Comparison of ENCODE assay signal across 1 fruit fly cellular context in the genomic region with DNA sequence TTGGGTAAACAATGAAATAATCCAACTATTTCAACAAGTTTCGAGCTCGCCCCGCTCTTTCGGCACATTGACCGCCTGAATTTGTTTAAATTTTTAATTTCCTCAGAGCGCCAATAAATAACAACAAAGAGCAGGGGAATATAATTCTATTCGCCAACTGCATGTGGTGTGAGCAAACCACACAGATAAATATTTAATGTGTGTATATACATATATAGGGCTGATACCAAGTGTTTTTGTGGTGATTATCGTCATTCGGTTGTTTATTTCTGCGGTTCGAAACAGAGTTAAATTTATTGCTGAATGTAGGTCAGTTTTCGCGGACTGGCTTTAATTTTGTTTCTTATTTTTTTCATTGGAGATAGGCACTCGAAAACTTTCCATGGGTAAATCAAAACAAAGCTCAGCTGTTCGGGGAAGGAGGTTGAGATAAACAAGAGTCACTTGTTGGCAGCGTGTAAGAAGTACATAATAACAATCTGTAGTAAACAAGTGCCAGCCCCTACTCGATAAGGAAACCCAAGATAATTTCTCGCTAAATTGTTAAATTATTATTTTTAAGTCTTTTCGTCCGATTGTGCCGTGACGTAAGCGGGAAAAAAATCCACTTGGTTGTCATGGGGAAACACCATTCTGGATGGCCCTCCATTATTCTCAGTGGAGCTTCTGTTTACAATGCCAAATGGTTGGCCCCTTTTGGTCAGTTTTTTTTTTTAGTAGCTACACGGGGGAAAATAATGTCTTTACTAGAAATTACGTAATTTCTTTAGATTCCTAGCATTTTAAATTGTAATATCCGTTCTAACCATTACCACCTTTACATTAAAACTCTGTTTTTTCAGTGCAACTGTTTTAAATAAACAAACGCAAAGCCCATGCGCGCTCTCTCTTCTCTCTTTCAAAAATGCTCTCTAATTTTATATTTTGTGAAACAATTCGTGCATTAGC.
TF ChIP-seq lines count a peak whose summit lies in the region.

No protein-coding gene starts in this region.

TF ChIP-seq in whole organism, embryonic, 481 proteins besides CTCF, POLR2A, EP300 and RAD21 (continued from another document and continues in another):
- peak; percentile 41 for TF ChIP-seq CG12155 (GFP tag; optimal IDR thresholded peaks at IDR 0.05; lab: Kevin White, UChicago)
- peak; percentile 39 for TF ChIP-seq CG18011 (GFP tag; optimal IDR thresholded peaks at IDR 0.05; lab: Kevin White, UChicago)
- TF ChIP-seq CG12942 (GFP tag; optimal IDR thresholded peaks at IDR 0.05; lab: Kevin White, UChicago), result no peak
- peak; percentile 13 for TF ChIP-seq CG11723 (GFP tag; optimal IDR thresholded peaks at IDR 0.05; lab: Kevin White, UChicago)
- TF ChIP-seq Asciz (GFP tag; optimal IDR thresholded peaks at IDR 0.05; lab: Kevin White, UChicago), result peak; percentile 21
- TF ChIP-seq MTF-1 (GFP tag; optimal IDR thresholded peaks at IDR 0.05; lab: Kevin White, UChicago; ENCODE audit: borderline replicate concordance), result no peak
- peak; percentile 47 for TF ChIP-seq sd (tag; optimal IDR thresholded peaks at IDR 0.05; lab: Kevin White, UChicago)
- TF ChIP-seq BEAF-32 (GFP tag; optimal IDR thresholded peaks at IDR 0.05; lab: Kevin White, UChicago), result no peak
- peak; percentile 22 for TF ChIP-seq wek (GFP tag; optimal IDR thresholded peaks at IDR 0.05; lab: Kevin White, UChicago)
- TF ChIP-seq nom (GFP tag; optimal IDR thresholded peaks at IDR 0.05; lab: Kevin White, UChicago), result peak; percentile 33
- peak; percentile 70 for TF ChIP-seq Ada2b (GFP tag; IDR thresholded peaks at IDR 0.05; lab: Robert Waterston, UW)
- no peak for TF ChIP-seq CG4404 (GFP tag; IDR thresholded peaks at IDR 0.05; lab: Robert Waterston, UW)
- TF ChIP-seq GATAe (GFP tag; conservative IDR thresholded peaks at IDR 0.05; lab: Robert Waterston, UW), result no peak
- TF ChIP-seq bcd (GFP tag; optimal IDR thresholded peaks at IDR 0.05; lab: Kevin White, UChicago), result peak; percentile 35
- TF ChIP-seq CG11456 (GFP tag; IDR thresholded peaks at IDR 0.05; lab: Robert Waterston, UW), result peak; percentile 64; the same call in 2 of the 3 replicates
- peak; percentile 17 for TF ChIP-seq HmgZ (tag; optimal IDR thresholded peaks at IDR 0.05; lab: Kevin White, UChicago)
- peak; percentile 39 for TF ChIP-seq NC2β (GFP tag; optimal IDR thresholded peaks at IDR 0.05; lab: Kevin White, UChicago)
- TF ChIP-seq crp (GFP tag; optimal IDR thresholded peaks at IDR 0.05; lab: Kevin White, UChicago), result peak in 1 of 2 experiments; percentile 11
- peak; percentile 68 for TF ChIP-seq Drgx (GFP tag; IDR thresholded peaks at IDR 0.05; lab: Robert Waterston, UW)
- no peak for TF ChIP-seq CG34224 (GFP tag; IDR thresholded peaks at IDR 0.05; lab: Robert Waterston, UW; ENCODE audit: partially characterized antibody)
- TF ChIP-seq CG12744 (GFP tag; optimal IDR thresholded peaks at IDR 0.05; lab: Kevin White, UChicago), result peak; percentile 45
- no peak for TF ChIP-seq Usf (GFP tag; optimal IDR thresholded peaks at IDR 0.05; lab: Kevin White, UChicago)
- peak; percentile 22 for TF ChIP-seq CG2712 (tag; optimal IDR thresholded peaks at IDR 0.05; lab: Kevin White, UChicago)
- no peak for TF ChIP-seq tna (GFP tag; IDR thresholded peaks at IDR 0.05; lab: Robert Waterston, UW; ENCODE audit: partially characterized antibody)
- TF ChIP-seq sr (GFP tag; IDR thresholded peaks at IDR 0.05; lab: Robert Waterston, UW), result no peak
- 0 out of 2 replicates have a peak, but pooled peaks have one; percentile 29 for TF ChIP-seq dati (GFP tag; IDR thresholded peaks at IDR 0.05; lab: Robert Waterston, UW)
- TF ChIP-seq CG31365 (tag; optimal IDR thresholded peaks at IDR 0.05; lab: Kevin White, UChicago), result no peak
- TF ChIP-seq CG2116 (GFP tag; optimal IDR thresholded peaks at IDR 0.05; lab: Kevin White, UChicago), result peak; percentile 16
- peak; percentile 52 for TF ChIP-seq ATbp (GFP tag; optimal IDR thresholded peaks at IDR 0.05; lab: Kevin White, UChicago)
- no peak for TF ChIP-seq CG4282 (GFP tag; optimal IDR thresholded peaks at IDR 0.05; lab: Kevin White, UChicago)
- peak; percentile 56 for TF ChIP-seq CG3847 (GFP tag; IDR thresholded peaks at IDR 0.05; lab: Robert Waterston, UW)
- no peak for TF ChIP-seq CG15479 (GFP tag; optimal IDR thresholded peaks at IDR 0.05; lab: Kevin White, UChicago)
- peak; percentile 53 for TF ChIP-seq CG31441 (GFP tag; IDR thresholded peaks at IDR 0.05; lab: Robert Waterston, UW)
- TF ChIP-seq CG32772 (GFP tag; IDR thresholded peaks at IDR 0.05; lab: Robert Waterston, UW), result peak; percentile 45; the same call in 1 of the 2 replicates
- no peak for TF ChIP-seq Gsc (GFP tag; IDR thresholded peaks at IDR 0.05; lab: Robert Waterston, UW)
- peak; percentile 10 for TF ChIP-seq corto (GFP tag; optimal IDR thresholded peaks at IDR 0.05; lab: Kevin White, UChicago)
- no peak for TF ChIP-seq bigmax (GFP tag; optimal IDR thresholded peaks at IDR 0.05; lab: Kevin White, UChicago)
- TF ChIP-seq lola (GFP tag; optimal IDR thresholded peaks at IDR 0.05; lab: Kevin White, UChicago), result no peak
- peak; percentile 30 for TF ChIP-seq CG11398 (GFP tag; optimal IDR thresholded peaks at IDR 0.05; lab: Kevin White, UChicago)
- peak; percentile 61 for TF ChIP-seq CG7839 (tag; optimal IDR thresholded peaks at IDR 0.05; lab: Kevin White, UChicago)
- TF ChIP-seq CG13296 (GFP tag; optimal IDR thresholded peaks at IDR 0.05; lab: Kevin White, UChicago), result no peak
- TF ChIP-seq dpn (GFP tag; optimal IDR thresholded peaks at IDR 0.05; lab: Kevin White, UChicago), result peak; percentile 25 to 57
- no peak for TF ChIP-seq stwl (tag; optimal IDR thresholded peaks at IDR 0.05; lab: Kevin White, UChicago)
- peak; percentile 72 for TF ChIP-seq CG14441 (GFP tag; IDR thresholded peaks at IDR 0.05; lab: Robert Waterston, UW)
- TF ChIP-seq Atf6 (GFP tag; IDR thresholded peaks at IDR 0.05; lab: Robert Waterston, UW), result peak; percentile 38
- TF ChIP-seq CG6854 (GFP tag; optimal IDR thresholded peaks at IDR 0.05; lab: Kevin White, UChicago), result no peak
- 0 out of 3 replicates have a peak, but pooled peaks have one; percentile 39 for TF ChIP-seq ken (GFP tag; IDR thresholded peaks at IDR 0.05; lab: Robert Waterston, UW)
- TF ChIP-seq fru (optimal IDR thresholded peaks at IDR 0.05; lab: Kevin White, UChicago), result no peak
- TF ChIP-seq Hmx (GFP tag; optimal IDR thresholded peaks at IDR 0.05; lab: Kevin White, UChicago), result no peak
- TF ChIP-seq Oaz (GFP tag; IDR thresholded peaks at IDR 0.05; lab: Robert Waterston, UW), result peak; percentile 56
- peak; percentile 71 for TF ChIP-seq lilli (GFP tag; optimal IDR thresholded peaks at IDR 0.05; lab: Kevin White, UChicago)
- no peak for TF ChIP-seq inv (GFP tag; IDR thresholded peaks at IDR 0.05; lab: Robert Waterston, UW; ENCODE audit: partially characterized antibody)
- peak; percentile 27 for TF ChIP-seq CG3163 (GFP tag; optimal IDR thresholded peaks at IDR 0.05; lab: Kevin White, UChicago)
- peak; percentile 28 for TF ChIP-seq Max (GFP tag; optimal IDR thresholded peaks at IDR 0.05; lab: Kevin White, UChicago)
- no peak for TF ChIP-seq dan (GFP tag; IDR thresholded peaks at IDR 0.05; lab: Robert Waterston, UW)
- TF ChIP-seq emc (GFP tag; optimal IDR thresholded peaks at IDR 0.05; lab: Kevin White, UChicago), result peak; percentile 21
- no peak for TF ChIP-seq Ssrp (tag; optimal IDR thresholded peaks at IDR 0.05; lab: Kevin White, UChicago)
- TF ChIP-seq usp (GFP tag; optimal IDR thresholded peaks at IDR 0.05; lab: Kevin White, UChicago), result no peak
- TF ChIP-seq tx (GFP tag; optimal IDR thresholded peaks at IDR 0.05; lab: Kevin White, UChicago), result no peak
- TF ChIP-seq tio (GFP tag; optimal IDR thresholded peaks at IDR 0.05; lab: Kevin White, UChicago), result peak; percentile 22
- TF ChIP-seq CoRest (tag; optimal IDR thresholded peaks at IDR 0.05; lab: Kevin White, UChicago), result peak; percentile 49
- no peak for TF ChIP-seq CG10959 (GFP tag; IDR thresholded peaks at IDR 0.05; lab: Robert Waterston, UW)
- peak; percentile 56 for TF ChIP-seq H2.0 (GFP tag; IDR thresholded peaks at IDR 0.05; lab: Robert Waterston, UW)
- no peak for TF ChIP-seq p53 (GFP tag; optimal IDR thresholded peaks at IDR 0.05; lab: Kevin White, UChicago)
- no peak for TF ChIP-seq cato (GFP tag; optimal IDR thresholded peaks at IDR 0.05; lab: Kevin White, UChicago; ENCODE audit: borderline replicate concordance)
- TF ChIP-seq Neu2 (GFP tag; optimal IDR thresholded peaks at IDR 0.05; lab: Kevin White, UChicago; ENCODE audit: borderline replicate concordance), result no peak
- peak; percentile 54 for TF ChIP-seq Hand (GFP tag; optimal IDR thresholded peaks at IDR 0.05; lab: Kevin White, UChicago)
- TF ChIP-seq pfk (GFP tag; optimal IDR thresholded peaks at IDR 0.05; lab: Kevin White, UChicago), result no peak
- TF ChIP-seq abd-A (tag; optimal IDR thresholded peaks at IDR 0.05; lab: Kevin White, UChicago), result no peak
- TF ChIP-seq kah (GFP tag; optimal IDR thresholded peaks at IDR 0.05; lab: Kevin White, UChicago), result no peak
- TF ChIP-seq unc-4 (GFP tag; IDR thresholded peaks at IDR 0.05; lab: Robert Waterston, UW; ENCODE audit: partially characterized antibody), result no peak
- no peak for TF ChIP-seq CG10321 (GFP tag; IDR thresholded peaks at IDR 0.05; lab: Robert Waterston, UW)
- TF ChIP-seq sisA (GFP tag; IDR thresholded peaks at IDR 0.05; lab: Robert Waterston, UW), result peak; percentile 67
- no peak for TF ChIP-seq Bgb (GFP tag; IDR thresholded peaks at IDR 0.05; lab: Robert Waterston, UW; ENCODE audit: partially characterized antibody)
- TF ChIP-seq scrt (GFP tag; optimal IDR thresholded peaks at IDR 0.05; lab: Kevin White, UChicago), result peak; percentile 41
- TF ChIP-seq hbn (GFP tag; IDR thresholded peaks at IDR 0.05; lab: Robert Waterston, UW; ENCODE audit: partially characterized antibody), result no peak
- TF ChIP-seq Kr (GFP tag; optimal IDR thresholded peaks at IDR 0.05; lab: Kevin White, UChicago), result no peak
- no peak for TF ChIP-seq CG10565 (GFP tag; optimal IDR thresholded peaks at IDR 0.05; lab: Kevin White, UChicago)
- TF ChIP-seq Opbp (GFP tag; IDR thresholded peaks at IDR 0.05; lab: Robert Waterston, UW; ENCODE audit: partially characterized antibody), result no peak
- no peak for TF ChIP-seq vnd (GFP tag; IDR thresholded peaks at IDR 0.05; lab: Robert Waterston, UW; ENCODE audit: partially characterized antibody)
- TF ChIP-seq YL-1 (GFP tag; optimal IDR thresholded peaks at IDR 0.05; lab: Kevin White, UChicago), result no peak
- peak; percentile 27 for TF ChIP-seq gcm (GFP tag; optimal IDR thresholded peaks at IDR 0.05; lab: Kevin White, UChicago)
- no peak for TF ChIP-seq ac (GFP tag; optimal IDR thresholded peaks at IDR 0.05; lab: Kevin White, UChicago)
- TF ChIP-seq E2f2 (GFP tag; IDR thresholded peaks at IDR 0.05; lab: Robert Waterston, UW), result peak; percentile 23; the same call in 1 of the 2 replicates
- no peak for TF ChIP-seq sug (tag; optimal IDR thresholded peaks at IDR 0.05; lab: Kevin White, UChicago)
- 0 out of 2 replicates have a peak, but pooled peaks have one; percentile 10 for TF ChIP-seq CG11247 (GFP tag; IDR thresholded peaks at IDR 0.05; lab: Robert Waterston, UW)
- TF ChIP-seq ham (GFP tag; IDR thresholded peaks at IDR 0.05; lab: Robert Waterston, UW), result no peak
- TF ChIP-seq CG4360 (GFP tag; IDR thresholded peaks at IDR 0.05; lab: Robert Waterston, UW), result no peak
- TF ChIP-seq CG1024 (GFP tag; IDR thresholded peaks at IDR 0.05; lab: Robert Waterston, UW), result no peak
- peak; percentile 59 for TF ChIP-seq ind (GFP tag; optimal IDR thresholded peaks at IDR 0.05; lab: Kevin White, UChicago)
- TF ChIP-seq CG12391 (tag; optimal IDR thresholded peaks at IDR 0.05; lab: Kevin White, UChicago), result peak; percentile 59
- no peak for TF ChIP-seq CG12071 (GFP tag; optimal IDR thresholded peaks at IDR 0.05; lab: Kevin White, UChicago)
- no peak for TF ChIP-seq Dref (GFP tag; IDR thresholded peaks at IDR 0.05; lab: Robert Waterston, UW)
- TF ChIP-seq CG1832 (GFP tag; optimal IDR thresholded peaks at IDR 0.05; lab: Kevin White, UChicago), result no peak
- TF ChIP-seq fd96Cb (tag; optimal IDR thresholded peaks at IDR 0.05; lab: Kevin White, UChicago), result peak; percentile 53
- no peak for TF ChIP-seq CG6175 (GFP tag; IDR thresholded peaks at IDR 0.05; lab: Robert Waterston, UW)
- TF ChIP-seq Poxn (GFP tag; IDR thresholded peaks at IDR 0.05; lab: Robert Waterston, UW), result no peak
- TF ChIP-seq CG15601 (tag; optimal IDR thresholded peaks at IDR 0.05; lab: Kevin White, UChicago), result no peak
- TF ChIP-seq Camta (GFP tag; optimal IDR thresholded peaks at IDR 0.05; lab: Kevin White, UChicago), result peak; percentile 15
- TF ChIP-seq Antp (GFP tag; optimal IDR thresholded peaks at IDR 0.05; lab: Kevin White, UChicago), result peak; percentile 56
- TF ChIP-seq ranshi (GFP tag; IDR thresholded peaks at IDR 0.05; lab: Robert Waterston, UW), result peak; percentile 66
- TF ChIP-seq zen2 (GFP tag; IDR thresholded peaks at IDR 0.05; lab: Robert Waterston, UW; ENCODE audit: partially characterized antibody), result no peak
- no peak for TF ChIP-seq Nf-YA (GFP tag; IDR thresholded peaks at IDR 0.05; lab: Robert Waterston, UW)
- TF ChIP-seq CG13287 (GFP tag; IDR thresholded peaks at IDR 0.05; lab: Robert Waterston, UW; ENCODE audit: partially characterized antibody), result no peak
- TF ChIP-seq gce (GFP tag; IDR thresholded peaks at IDR 0.05; lab: Robert Waterston, UW), result no peak
- TF ChIP-seq CrebB (tag; optimal IDR thresholded peaks at IDR 0.05; lab: Kevin White, UChicago), result no peak
- TF ChIP-seq CG6683 (GFP tag; optimal IDR thresholded peaks at IDR 0.05; lab: Kevin White, UChicago), result no peak
- peak; percentile 44; the same call in 1 of the 2 replicates for TF ChIP-seq al (GFP tag; IDR thresholded peaks at IDR 0.05; lab: Robert Waterston, UW)
- peak; percentile 1 for TF ChIP-seq CG14710 (tag; optimal IDR thresholded peaks at IDR 0.05; lab: Kevin White, UChicago)
- TF ChIP-seq CG43689 (GFP tag; IDR thresholded peaks at IDR 0.05; lab: Robert Waterston, UW), result no peak
- TF ChIP-seq CG7271 (tag; optimal IDR thresholded peaks at IDR 0.05; lab: Kevin White, UChicago), result no peak
- TF ChIP-seq CG5953 (GFP tag; IDR thresholded peaks at IDR 0.05; lab: Robert Waterston, UW), result peak; percentile 27; the same call in 1 of the 2 replicates
- peak; percentile 63 for TF ChIP-seq exex (tag; optimal IDR thresholded peaks at IDR 0.05; lab: Kevin White, UChicago)
- no peak for TF ChIP-seq TFAM (GFP tag; optimal IDR thresholded peaks at IDR 0.05; lab: Kevin White, UChicago)
- no peak for TF ChIP-seq CG3065 (GFP tag; optimal IDR thresholded peaks at IDR 0.05; lab: Kevin White, UChicago)
- no peak for TF ChIP-seq CG12769 (tag; optimal IDR thresholded peaks at IDR 0.05; lab: Kevin White, UChicago)
- peak; percentile 25 for TF ChIP-seq CG1602 (GFP tag; optimal IDR thresholded peaks at IDR 0.05; lab: Kevin White, UChicago)
- peak; percentile 68 for TF ChIP-seq tgo (GFP tag; IDR thresholded peaks at IDR 0.05; lab: Robert Waterston, UW)
- TF ChIP-seq CG7963 (GFP tag; IDR thresholded peaks at IDR 0.05; lab: Robert Waterston, UW; ENCODE audit: partially characterized antibody), result no peak
- peak; percentile 68 for TF ChIP-seq gem (tag; optimal IDR thresholded peaks at IDR 0.05; lab: Kevin White, UChicago)
